Worm (Caenorhabditis elegans): ENCODE measurements around the gene Y53F4B.62.

- no peak for TF ChIP-seq eor-1 (tag; optimal IDR thresholded peaks at IDR 0.05)
- TF ChIP-seq ama-1 (optimal IDR thresholded peaks at IDR 0.05): no peak
- peak; percentile 46 for TF ChIP-seq pha-4 (tag; optimal IDR thresholded peaks at IDR 0.05)
- TF ChIP-seq nhr-12 (tag; optimal IDR thresholded peaks at IDR 0.05): no peak
- TF ChIP-seq zag-1 (tag; optimal IDR thresholded peaks at IDR 0.05): no peak
Observed at ce11 chrII:15111352-15111751, 19.1 kb downstream of the Y53F4B.62 start.
